Fruit fly (Drosophila melanogaster) whole organism, embryonic: Measurements from ENCODE around the gene Tbcc.

Experiments
- Asciz ChIP-seq: fragments of 200-800 bp; sonication (Bioruptor generic); optimal IDR thresholded peaks from 2 replicates; lab custom pipeline; 2017; ENCODE audit warnings: missing biosample characterization, mild to moderate bottlenecking, missing genetic modification characterization, missing genetic modification reagents
- B-H1 ChIP-seq: fragments of 200-800 bp; sonication (Bioruptor generic); IDR thresholded peaks from 3 replicates; pipeline ENCODE4 v1.3.6; 2022; ENCODE audit warnings: missing biosample characterization, missing genetic modification characterization
- CG12299 ChIP-seq: fragments of 200-800 bp; sonication (Bioruptor generic); optimal IDR thresholded peaks from 2 replicates; lab custom pipeline; 2018; ENCODE audit warnings: missing biosample characterization, mild to moderate bottlenecking, missing genetic modification characterization
- CG12744 ChIP-seq: fragments of 200-800 bp; sonication (Bioruptor generic); optimal IDR thresholded peaks from 2 replicates; lab custom pipeline; 2016; ENCODE audit warnings: missing biosample characterization, missing genetic modification characterization
- CG13894 ChIP-seq: fragments of 200-800 bp; sonication (Bioruptor generic); optimal IDR thresholded peaks from 3 replicates; lab custom pipeline; 2018; ENCODE audit warnings: missing biosample characterization, mild to moderate bottlenecking, missing genetic modification characterization, moderate library complexity
- CG14667 ChIP-seq: fragments of 200-800 bp; sonication (Bioruptor generic); IDR thresholded peaks from 2 replicates; pipeline ENCODE4 v1.3.6; 2022; ENCODE audit warnings: missing biosample characterization, missing genetic modification characterization
- CG15514 ChIP-seq: fragments of 200-800 bp; sonication (Bioruptor generic); optimal IDR thresholded peaks from 3 replicates; lab custom pipeline; 2017; ENCODE audit warnings: missing biosample characterization, missing genetic modification characterization, mild to moderate bottlenecking, moderate library complexity, missing genetic modification reagents
- CG17568 ChIP-seq: fragments of 200-800 bp; sonication (Bioruptor generic); optimal IDR thresholded peaks from 2 replicates; lab custom pipeline; 2018; ENCODE audit warnings: missing biosample characterization, mild to moderate bottlenecking, missing genetic modification characterization, moderate library complexity
- CG2712 ChIP-seq: fragments of 200-800 bp; optimal IDR thresholded peaks from 3 replicates; lab custom pipeline; 2019; ENCODE audit warnings: missing biosample characterization, mild to moderate bottlenecking, missing genetic modification characterization, moderate library complexity
- CG2889 ChIP-seq: fragments of 200-800 bp; sonication (Bioruptor generic); IDR thresholded peaks from 3 replicates; pipeline ENCODE4 v1.3.6; 2022; ENCODE audit warnings: missing biosample characterization, missing genetic modification characterization
- CG32767 ChIP-seq: fragments of 200-800 bp; sonication (Bioruptor generic); IDR thresholded peaks from 2 replicates; pipeline ENCODE4 v1.3.6; 2022; ENCODE audit warnings: missing biosample characterization, missing genetic modification characterization
- CG3847 ChIP-seq: fragments of 200-800 bp; sonication (Bioruptor generic); IDR thresholded peaks from 2 replicates; pipeline ENCODE4 v1.3.6; 2022; ENCODE audit warnings: missing biosample characterization, missing genetic modification characterization
- CG42726 ChIP-seq: fragments of 200-800 bp; sonication (Bioruptor generic); IDR thresholded peaks from 2 replicates; pipeline ENCODE4 v1.3.6; 2022; ENCODE audit warnings: missing biosample characterization, missing genetic modification characterization; ENCODE audit not compliant: partially characterized antibody
- CG4617 ChIP-seq: fragments of 200-800 bp; sonication (Bioruptor generic); optimal IDR thresholded peaks from 3 replicates; lab custom pipeline; 2016; ENCODE audit warnings: missing biosample characterization, missing genetic modification characterization, borderline replicate concordance
- CG7556 ChIP-seq: fragments of 200-800 bp; sonication (Bioruptor generic); optimal IDR thresholded peaks from 2 replicates; lab custom pipeline; 2017; ENCODE audit warnings: missing biosample characterization, mild to moderate bottlenecking, missing genetic modification characterization
- CG9437 ChIP-seq: fragments of 200-800 bp; sonication (Bioruptor generic); optimal IDR thresholded peaks from 2 replicates; lab custom pipeline; 2018; ENCODE audit warnings: missing biosample characterization, mild to moderate bottlenecking, missing genetic modification characterization
- CG9609 ChIP-seq: fragments of 200-800 bp; sonication (Bioruptor generic); optimal IDR thresholded peaks from 3 replicates; lab custom pipeline; 2016; ENCODE audit warnings: missing biosample characterization, missing genetic modification characterization
- Camta ChIP-seq: fragments of 200-800 bp; sonication (Bioruptor generic); optimal IDR thresholded peaks from 2 replicates; lab custom pipeline; 2016; ENCODE audit warnings: missing biosample characterization, missing genetic modification characterization
- Chrac-16 ChIP-seq: fragments of 200-800 bp; sonication (Bioruptor generic); optimal IDR thresholded peaks from 3 replicates; lab custom pipeline; 2016; ENCODE audit warnings: missing biosample characterization, missing genetic modification characterization
- Dek ChIP-seq: fragments of 200-800 bp; sonication (Bioruptor generic); optimal IDR thresholded peaks from 3 replicates; lab custom pipeline; 2019; ENCODE audit warnings: missing biosample characterization, mild to moderate bottlenecking, missing genetic modification characterization, moderate library complexity
- Dll ChIP-seq: fragments of 200-800 bp; sonication (Bioruptor generic); IDR thresholded peaks from 4 replicates; pipeline ENCODE4 v1.3.6; 2022; ENCODE audit warnings: missing biosample characterization, missing genetic modification characterization; ENCODE audit not compliant: partially characterized antibody
- Eip74EF ChIP-seq, 2 experiments: fragments of 200-800 bp in 1 of 2; fragments of >200 bp in 1 of 2; sonication (Bioruptor generic) in 1 of 2; optimal IDR thresholded peaks; 2 replicates each; lab custom pipeline; 2017 to 2019; ENCODE audit warnings: missing biosample characterization in 2 of 2, missing genetic modification characterization in 2 of 2, mild to moderate bottlenecking in 1 of 2, moderate library complexity in 1 of 2
- Ets97D ChIP-seq: fragments of 200-800 bp; sonication (Bioruptor generic); optimal IDR thresholded peaks from 3 replicates; lab custom pipeline; 2016; ENCODE audit warnings: missing biosample characterization, missing genetic modification characterization
- HLH4C ChIP-seq: fragments of 200-800 bp; sonication (Bioruptor generic); IDR thresholded peaks from 3 replicates; pipeline ENCODE4 v1.3.6; 2022; ENCODE audit warnings: missing biosample characterization, missing genetic modification characterization; ENCODE audit not compliant: partially characterized antibody
- Hr3 ChIP-seq: fragments of 200-800 bp; sonication (Bioruptor generic); optimal IDR thresholded peaks from 3 replicates; lab custom pipeline; 2016; ENCODE audit warnings: missing biosample characterization, missing genetic modification characterization
- NC2β ChIP-seq: fragments of 200-800 bp; sonication (Bioruptor generic); optimal IDR thresholded peaks from 2 replicates; lab custom pipeline; 2016; ENCODE audit warnings: missing biosample characterization, missing genetic modification characterization
- Nf-YB ChIP-seq: fragments of 200-800 bp; sonication (Bioruptor generic); optimal IDR thresholded peaks from 3 replicates; lab custom pipeline; 2019; ENCODE audit warnings: missing biosample characterization, mild to moderate bottlenecking, missing genetic modification characterization, moderate library complexity
- Opbp ChIP-seq: fragments of 200-800 bp; sonication (Bioruptor generic); IDR thresholded peaks from 3 replicates; pipeline ENCODE4 v1.3.6; 2022; ENCODE audit warnings: missing biosample characterization, missing genetic modification characterization; ENCODE audit not compliant: partially characterized antibody
- YL-1 ChIP-seq: fragments of 200-800 bp; sonication (Bioruptor generic); optimal IDR thresholded peaks from 3 replicates; lab custom pipeline; 2017; ENCODE audit warnings: missing biosample characterization, mild to moderate bottlenecking, missing genetic modification characterization
- ac ChIP-seq: fragments of 200-800 bp; sonication (Bioruptor generic); optimal IDR thresholded peaks from 3 replicates; lab custom pipeline; 2017; ENCODE audit warnings: missing biosample characterization, mild to moderate bottlenecking, missing genetic modification characterization
- bigmax ChIP-seq: fragments of 200-800 bp; sonication (Bioruptor generic); optimal IDR thresholded peaks from 2 replicates; lab custom pipeline; 2018; ENCODE audit warnings: missing biosample characterization, mild to moderate bottlenecking, missing genetic modification characterization
- br ChIP-seq: fragments of >200 bp; optimal IDR thresholded peaks from 2 replicates; lab custom pipeline; 2017
- cwo ChIP-seq: fragments of 200-800 bp; sonication (Bioruptor generic); optimal IDR thresholded peaks from 3 replicates; lab custom pipeline; 2017; ENCODE audit warnings: missing biosample characterization, missing genetic modification characterization, mild to moderate bottlenecking, moderate library complexity, missing genetic modification reagents
- dm ChIP-seq: fragments of 200-800 bp; sonication (Bioruptor generic); optimal IDR thresholded peaks from 3 replicates; lab custom pipeline; 2016; ENCODE audit warnings: missing biosample characterization, missing genetic modification characterization
- gce ChIP-seq: fragments of 200-800 bp; sonication (Bioruptor generic); IDR thresholded peaks from 3 replicates; pipeline ENCODE4 v1.3.6; 2022; ENCODE audit warnings: missing biosample characterization, missing genetic modification characterization
- grau ChIP-seq: fragments of 200-800 bp; optimal IDR thresholded peaks from 3 replicates; lab custom pipeline; 2019; ENCODE audit warnings: missing biosample characterization, mild to moderate bottlenecking, missing genetic modification characterization, moderate library complexity
- hbn ChIP-seq: fragments of 200-800 bp; sonication (Bioruptor generic); IDR thresholded peaks from 2 replicates; pipeline ENCODE4 v1.3.6; 2022; ENCODE audit warnings: missing biosample characterization, missing genetic modification characterization; ENCODE audit not compliant: partially characterized antibody
- lmd ChIP-seq: fragments of 200-800 bp; sonication (Bioruptor generic); IDR thresholded peaks from 2 replicates; pipeline ENCODE4 v1.3.6; 2022; ENCODE audit warnings: missing biosample characterization, missing genetic modification characterization
- pita ChIP-seq: fragments of 200-800 bp; sonication (Bioruptor generic); optimal IDR thresholded peaks from 2 replicates; lab custom pipeline; 2017; ENCODE audit warnings: missing biosample characterization, mild to moderate bottlenecking, missing genetic modification characterization
- prd ChIP-seq, 3 experiments: fragments of >200 bp in 2 of 3; fragments of 200-800 bp in 1 of 3; sonication (Bioruptor generic) in 1 of 3; optimal IDR thresholded peaks in 2 of 3; IDR thresholded peaks in 1 of 3; 2 replicates in 2 of 3; 3 replicates in 1 of 3; pipeline versions ENCODE4 v1.3.6 to Lab custom; 2017 to 2022; ENCODE audit warnings: missing biosample characterization in 1 of 3, missing genetic modification characterization in 1 of 3
- ranshi ChIP-seq: fragments of 200-800 bp; sonication (Bioruptor generic); IDR thresholded peaks from 2 replicates; pipeline ENCODE4 v1.3.6; 2022; ENCODE audit warnings: missing biosample characterization, missing genetic modification characterization
- sima ChIP-seq: fragments of 200-800 bp; sonication (Bioruptor generic); optimal IDR thresholded peaks from 2 replicates; lab custom pipeline; 2016; ENCODE audit warnings: missing biosample characterization, missing genetic modification characterization
- slbo ChIP-seq: fragments of 200-800 bp; sonication (Bioruptor generic); IDR thresholded peaks from 2 replicates; pipeline ENCODE4 v1.3.6; 2022; ENCODE audit warnings: missing biosample characterization, missing genetic modification characterization
- ssp ChIP-seq: fragments of 200-800 bp; sonication (Bioruptor generic); IDR thresholded peaks from 2 replicates; pipeline ENCODE4 v1.3.6; 2022; ENCODE audit warnings: missing biosample characterization, missing genetic modification characterization
- tna ChIP-seq: fragments of 200-800 bp; sonication (Bioruptor generic); IDR thresholded peaks from 2 replicates; pipeline ENCODE4 v1.3.6; 2022; ENCODE audit warnings: missing biosample characterization, missing genetic modification characterization; ENCODE audit not compliant: partially characterized antibody
- toy ChIP-seq: fragments of 200-800 bp; sonication (Bioruptor generic); IDR thresholded peaks from 2 replicates; pipeline ENCODE4 v1.3.6; 2022; ENCODE audit warnings: missing biosample characterization, missing genetic modification characterization
- ttk ChIP-seq: fragments of 200-800 bp; sonication (Bioruptor generic); IDR thresholded peaks from 2 replicates; pipeline ENCODE4 v2.1.2; 2022; ENCODE audit warnings: missing biosample characterization, missing genetic modification characterization
- unpg ChIP-seq: fragments of 200-800 bp; sonication (Bioruptor generic); optimal IDR thresholded peaks from 3 replicates; lab custom pipeline; 2018; ENCODE audit warnings: missing biosample characterization, mild to moderate bottlenecking, missing genetic modification characterization, moderate library complexity
- wdn ChIP-seq: fragments of 200-800 bp; sonication (Bioruptor generic); IDR thresholded peaks from 2 replicates; pipeline ENCODE4 v1.3.6; 2022; ENCODE audit warnings: missing biosample characterization, missing genetic modification characterization
- zfh2 ChIP-seq: fragments of 200-800 bp; sonication (Bioruptor generic); optimal IDR thresholded peaks from 2 replicates; lab custom pipeline; 2016; ENCODE audit warnings: missing biosample characterization, missing genetic modification characterization

The Tbcc gene

DNA sequence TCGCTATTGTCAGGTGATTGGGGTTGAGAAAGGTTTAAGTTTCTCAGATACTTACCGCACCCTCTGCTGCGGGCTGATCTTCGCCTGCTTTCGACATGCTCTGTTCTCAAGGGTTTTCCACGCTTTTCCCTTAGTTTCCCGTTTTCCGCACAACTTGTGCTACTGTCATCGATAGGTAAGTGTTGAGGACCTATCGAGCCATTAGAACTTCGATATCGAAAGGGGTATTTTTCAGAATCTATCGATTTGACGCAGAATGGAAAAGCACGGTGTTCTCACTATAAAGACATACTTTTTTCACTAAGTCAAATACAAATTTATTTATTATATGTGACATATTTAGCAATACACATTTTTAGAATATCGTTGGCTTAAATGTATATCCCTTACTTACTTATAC is 39.2 kb upstream of the Tbcc start, which contains the start of gene CG3702 (continued):
- TF ChIP-seq CG14667 (GFP tag; lab: Robert Waterston, UW) (no peak), dm (GFP tag; lab: Kevin White, UChicago) (no peak), CG17568 (GFP tag; lab: Kevin White, UChicago) (no peak), Hr3 (GFP tag; lab: Kevin White, UChicago) (no peak), Dll (GFP tag; lab: Robert Waterston, UW) (peak; percentile 65), wdn (GFP tag; lab: Robert Waterston, UW) (no peak), Asciz (no peak), toy (no peak), ttk (GFP tag; lab: Robert Waterston, UW) (no peak), Camta (GFP tag; lab: Kevin White, UChicago) (no peak), unpg (GFP tag; lab: Kevin White, UChicago) (no peak), br (lab: Kevin White, UChicago) (no peak), sima (GFP tag; lab: Kevin White, UChicago) (no peak), CG32767 (GFP tag; lab: Robert Waterston, UW) (no peak), CG9437 (GFP tag; lab: Kevin White, UChicago) (no peak), ranshi (GFP tag; lab: Robert Waterston, UW) (no peak), CG15514 (GFP tag; lab: Kevin White, UChicago) (peak; percentile 7), Opbp (peak; percentile 75; the same call in 2 of the 3 replicates), CG9609 (GFP tag; lab: Kevin White, UChicago) (no peak), B-H1 (GFP tag; lab: Robert Waterston, UW) (no peak), gce (GFP tag; lab: Robert Waterston, UW) (no peak), CG42726 (peak; percentile 65; the same call in 1 of the 2 replicates), grau (tag; lab: Kevin White, UChicago) (peak; percentile 33), Ets97D (no peak), slbo (GFP tag; lab: Robert Waterston, UW) (peak; percentile 59; the same call in 1 of the 2 replicates), zfh2 (no peak), Nf-YB (GFP tag; lab: Kevin White, UChicago) (no peak), CG2712 (tag; lab: Kevin White, UChicago) (peak; percentile 25), HLH4C (peak; percentile 78), Eip74EF (GFP tag; optimal IDR thresholded peaks at IDR 0.05; lab: Kevin White, UChicago) (no peak), lmd (GFP tag; lab: Robert Waterston, UW) (no peak), YL-1 (GFP tag; lab: Kevin White, UChicago) (peak; percentile 23), ac (no peak), CG12744 (GFP tag; lab: Kevin White, UChicago) (no peak), CG4617 (GFP tag; lab: Kevin White, UChicago) (peak; percentile 3), hbn (GFP tag; lab: Robert Waterston, UW) (peak; percentile 68), CG3847 (GFP tag; lab: Robert Waterston, UW) (0 out of 2 replicates have a peak, but pooled peaks have one; percentile 12), NC2β (GFP tag; lab: Kevin White, UChicago) (no peak), CG2889 (no peak), tna (peak; percentile 77), CG13894 (tag; lab: Kevin White, UChicago) (no peak), ssp (GFP tag; lab: Robert Waterston, UW) (peak; percentile 87), prd (optimal IDR thresholded peaks at IDR 0.05; lab: Kevin White, UChicago) (no peak), prd (GFP tag; IDR thresholded peaks at IDR 0.05; lab: Robert Waterston, UW) (0 out of 3 replicates have a peak, but pooled peaks have one; percentile 11), bigmax (GFP tag; lab: Kevin White, UChicago) (no peak), cwo (GFP tag; lab: Kevin White, UChicago) (no peak), Chrac-16 (GFP tag; lab: Kevin White, UChicago) (no peak), CG12299 (tag; lab: Kevin White, UChicago) (no peak), Dek (tag; lab: Kevin White, UChicago) (no peak), CG7556 (GFP tag; lab: Kevin White, UChicago) (no peak), pita (no peak)
